Worm (Caenorhabditis elegans) whole organism, early embryonic: ENCODE results near the gene syd-1.

Experiments used
- B0310.2 ChIP-seq: sonication (generic microtip); optimal IDR thresholded peaks from 2 replicates; lab custom pipeline; 2016; ENCODE audit warnings: mild to moderate bottlenecking, missing genetic modification characterization, missing compliant biosample characterization
- F13C5.2 ChIP-seq: sonication (generic microtip); optimal IDR thresholded peaks from 2 replicates; lab custom pipeline; 2017; ENCODE audit warnings: mild to moderate bottlenecking, missing genetic modification characterization, inconsistent platforms, missing compliant biosample characterization
- aly-1 ChIP-seq: sonication (generic microtip); optimal IDR thresholded peaks from 2 replicates; lab custom pipeline; 2016; ENCODE audit warnings: missing genetic modification characterization, missing compliant biosample characterization
- ama-1 ChIP-seq: fragments of 150-350 bp; optimal IDR thresholded peaks from 2 replicates; lab custom pipeline; 2014
- ceh-13 ChIP-seq: fragments of 200-800 bp; sonication (Bioruptor generic); optimal IDR thresholded peaks from 2 replicates; lab custom pipeline; 2018; ENCODE audit warnings: mild to moderate bottlenecking, missing genetic modification characterization, missing compliant biosample characterization
- ceh-36 ChIP-seq: sonication (generic microtip); optimal IDR thresholded peaks from 2 replicates; lab custom pipeline; 2016; ENCODE audit warnings: missing genetic modification characterization, inconsistent platforms, missing compliant biosample characterization
- ets-7 ChIP-seq: sonication (generic microtip); optimal IDR thresholded peaks from 2 replicates; lab custom pipeline; 2016; ENCODE audit warnings: missing genotype, missing genetic modification characterization, missing compliant biosample characterization
- flt-1 ChIP-seq: fragments of 200-800 bp; sonication (Bioruptor generic); IDR thresholded peaks from 2 replicates; pipeline ENCODE4 v1.3.6; 2022; ENCODE audit warnings: missing genetic modification characterization, missing compliant biosample characterization
- hmbx-1 ChIP-seq: sonication (generic microtip); optimal IDR thresholded peaks from 2 replicates; lab custom pipeline; 2016; ENCODE audit warnings: mild to moderate bottlenecking, missing genetic modification characterization, missing compliant biosample characterization
- hmg-4 ChIP-seq: fragments of 200-800 bp; sonication (Bioruptor generic); optimal IDR thresholded peaks from 2 replicates; lab custom pipeline; 2018; ENCODE audit warnings: mild to moderate bottlenecking, missing genetic modification characterization, missing compliant biosample characterization
- hnd-1 ChIP-seq: sonication (generic microtip); optimal IDR thresholded peaks from 2 replicates; lab custom pipeline; 2016; ENCODE audit warnings: missing genetic modification characterization, missing compliant biosample characterization
- pes-1 ChIP-seq: fragments of 200-800 bp; sonication (Bioruptor generic); IDR thresholded peaks from 2 replicates; pipeline ENCODE4 v1.3.6; 2022; ENCODE audit warnings: missing genetic modification reagents, missing genetic modification characterization, missing compliant biosample characterization
- scrt-1 ChIP-seq: fragments of 200-800 bp; sonication (Bioruptor generic); IDR thresholded peaks from 2 replicates; pipeline ENCODE4 v1.3.6; 2022; ENCODE audit warnings: missing genetic modification characterization, missing compliant biosample characterization
- sea-1 ChIP-seq: fragments of 200-800 bp; sonication (Bioruptor generic); conservative IDR thresholded peaks from 2 replicates; pipeline ENCODE4 v1.3.6; 2022; ENCODE audit warnings: missing genetic modification characterization, missing compliant biosample characterization
- tbx-11 ChIP-seq: fragments of 200-800 bp; sonication (Bioruptor generic); IDR thresholded peaks from 2 replicates; pipeline ENCODE4 v1.3.6; 2022; ENCODE audit warnings: missing genetic modification characterization, missing compliant biosample characterization
- tbx-37 ChIP-seq: fragments of 200-800 bp; sonication (Bioruptor generic); conservative IDR thresholded peaks from 2 replicates; pipeline ENCODE4 v1.3.6; 2022; ENCODE audit warnings: missing genetic modification reagents, missing genetic modification characterization, missing compliant biosample characterization
- tra-4 ChIP-seq: sonication (generic microtip); optimal IDR thresholded peaks from 2 replicates; lab custom pipeline; 2017; ENCODE audit warnings: missing genetic modification characterization, missing compliant biosample characterization

Gene syd-1

ce11 chrII:7599357-7599756 lies 4.6 kb upstream of the syd-1 start, which contains the start of gene npp-21:
TSS of gene npp-21 (plus strand) at chrII:7599657.
- TF ChIP-seq ama-1 = no peak
- no peak for TF ChIP-seq sea-1 (GFP tag; lab: Robert Waterston, UW)
- no peak for TF ChIP-seq ets-7 (tag; lab: Kevin White, UChicago)
- no peak for TF ChIP-seq tbx-11 (GFP tag; lab: Robert Waterston, UW)
- no peak for TF ChIP-seq tbx-37 (GFP tag; lab: Robert Waterston, UW)
- no peak for TF ChIP-seq ceh-13 (GFP tag; lab: Kevin White, UChicago)
- TF ChIP-seq pes-1 (GFP tag; lab: Robert Waterston, UW) = no peak
- no peak for TF ChIP-seq scrt-1 (GFP tag; lab: Robert Waterston, UW)
- no peak for TF ChIP-seq aly-1
- no peak for TF ChIP-seq F13C5.2

- no peak for TF ChIP-seq scrt-1 (GFP tag; lab: Robert Waterston, UW)
- TF ChIP-seq B0310.2 (tag; lab: Kevin White, UChicago) = no peak
- TF ChIP-seq flt-1 = no peak
- TF ChIP-seq aly-1 = no peak
- TF ChIP-seq pes-1 (GFP tag; lab: Robert Waterston, UW) = no peak
- no peak for TF ChIP-seq sea-1 (GFP tag; lab: Robert Waterston, UW)
- no peak for TF ChIP-seq hmg-4 (GFP tag; lab: Kevin White, UChicago)
- no peak for TF ChIP-seq tbx-11 (GFP tag; lab: Robert Waterston, UW)
- no peak for TF ChIP-seq ceh-13 (GFP tag; lab: Kevin White, UChicago)
- no peak for TF ChIP-seq tbx-37 (GFP tag; lab: Robert Waterston, UW)
- TF ChIP-seq hnd-1 (tag; lab: Kevin White, UChicago) = no peak
- TF ChIP-seq ceh-36 = no peak
Observed at ce11 chrII:7598702-7599314, 4.1 kb upstream of the syd-1 start, which contains the start of gene pgam-5. TSS of gene pgam-5 (minus strand) at chrII:7598752.

ce11 chrII:7594262-7594661 lies 450 bp downstream of the syd-1 start:
- TF ChIP-seq ets-7 (tag; lab: Kevin White, UChicago) = no peak
- no peak for TF ChIP-seq F13C5.2

- TF ChIP-seq hmg-4 (GFP tag; lab: Kevin White, UChicago) = peak; percentile 26
- 0 out of 2 replicates have a peak, but pooled peaks have one; percentile 28 for TF ChIP-seq scrt-1 (GFP tag; lab: Robert Waterston, UW)
- TF ChIP-seq sea-1 (GFP tag; lab: Robert Waterston, UW) = no peak
Observed at ce11 chrII:7593227-7593626, 1.5 kb downstream of the syd-1 start.

- no peak for TF ChIP-seq ets-7 (tag; lab: Kevin White, UChicago)
- no peak for TF ChIP-seq scrt-1 (GFP tag; lab: Robert Waterston, UW)
- TF ChIP-seq tbx-11 (GFP tag; lab: Robert Waterston, UW) = no peak
- TF ChIP-seq F13C5.2 = no peak
- no peak for TF ChIP-seq ceh-13 (GFP tag; lab: Kevin White, UChicago)
- no peak for TF ChIP-seq sea-1 (GFP tag; lab: Robert Waterston, UW)
- no peak for TF ChIP-seq aly-1
- TF ChIP-seq pes-1 (GFP tag; lab: Robert Waterston, UW) = no peak
- TF ChIP-seq tra-4 = no peak
- no peak for TF ChIP-seq ama-1
- no peak for TF ChIP-seq ceh-36
Observed at ce11 chrII:7588295-7588694, 6.4 kb downstream of the syd-1 start.

- no peak for TF ChIP-seq sea-1 (GFP tag; lab: Robert Waterston, UW)
- TF ChIP-seq flt-1 = no peak
- no peak for TF ChIP-seq ama-1
- no peak for TF ChIP-seq aly-1
- no peak for TF ChIP-seq B0310.2 (tag; lab: Kevin White, UChicago)
- TF ChIP-seq ceh-13 (GFP tag; lab: Kevin White, UChicago) = no peak
- TF ChIP-seq hmbx-1 (tag; lab: Kevin White, UChicago) = no peak
- TF ChIP-seq F13C5.2 = no peak
- TF ChIP-seq pes-1 (GFP tag; lab: Robert Waterston, UW) = no peak
- no peak for TF ChIP-seq tbx-11 (GFP tag; lab: Robert Waterston, UW)
- TF ChIP-seq tra-4 = no peak
- TF ChIP-seq hnd-1 (tag; lab: Kevin White, UChicago) = no peak
- no peak for TF ChIP-seq tbx-37 (GFP tag; lab: Robert Waterston, UW)
- no peak for TF ChIP-seq scrt-1 (GFP tag; lab: Robert Waterston, UW)
Observed at ce11 chrII:7583555-7583954, 11.2 kb downstream of the syd-1 start, which contains the start of gene mks-3. TSS of gene mks-3 (minus strand) at chrII:7583655.

- no peak for TF ChIP-seq scrt-1 (GFP tag; lab: Robert Waterston, UW)
- no peak for TF ChIP-seq tbx-37 (GFP tag; lab: Robert Waterston, UW)
- no peak for TF ChIP-seq tra-4
- TF ChIP-seq tbx-11 (GFP tag; lab: Robert Waterston, UW) = no peak
- no peak for TF ChIP-seq ets-7 (tag; lab: Kevin White, UChicago)
- TF ChIP-seq pes-1 (GFP tag; lab: Robert Waterston, UW) = no peak
- no peak for TF ChIP-seq hmg-4 (GFP tag; lab: Kevin White, UChicago)
- no peak for TF ChIP-seq ama-1
- TF ChIP-seq F13C5.2 = no peak
Observed at ce11 chrII:7577412-7577811, 17.3 kb downstream of the syd-1 start, which contains the start of gene F35D2.6. TSS of gene F35D2.6 (plus strand) at chrII:7577712.

ce11 chrII:7575614-7576013 lies 19.1 kb downstream of the syd-1 start, which contains the start of gene F35D2.1:
TSS of gene F35D2.1 (plus strand) at chrII:7575914.
- TF ChIP-seq ceh-36 (no peak), tra-4 (no peak), ama-1 (no peak), ceh-13 (GFP tag; lab: Kevin White, UChicago) (no peak), aly-1 (no peak), ets-7 (tag; lab: Kevin White, UChicago) (no peak), flt-1 (no peak), hmbx-1 (tag; lab: Kevin White, UChicago) (no peak), pes-1 (GFP tag; lab: Robert Waterston, UW) (no peak), hnd-1 (tag; lab: Kevin White, UChicago) (no peak), scrt-1 (GFP tag; lab: Robert Waterston, UW) (no peak), sea-1 (GFP tag; lab: Robert Waterston, UW) (no peak), tbx-37 (GFP tag; lab: Robert Waterston, UW) (no peak), B0310.2 (tag; lab: Kevin White, UChicago) (no peak), F13C5.2 (no peak), tbx-11 (GFP tag; lab: Robert Waterston, UW) (no peak), hmg-4 (GFP tag; lab: Kevin White, UChicago) (no peak)
